Worm (Caenorhabditis elegans) whole organism, mixed stage, embryonic: ENCODE results near the gene clec-214.

Source experiments
- M03D4.4 ChIP-seq: sonication (generic microtip); optimal IDR thresholded peaks from 2 replicates; lab custom pipeline; 2017; ENCODE audit warnings: mild to moderate bottlenecking, missing genetic modification characterization, missing compliant biosample characterization
- ces-1 ChIP-seq: fragments of 150-350 bp; optimal IDR thresholded peaks from 2 replicates; lab custom pipeline; 2014; ENCODE audit warnings: missing biosample characterization, missing genetic modification reagents, missing genetic modification characterization
- elt-1 ChIP-seq: sonication (generic microtip); optimal IDR thresholded peaks from 2 replicates; lab custom pipeline; 2017; ENCODE audit warnings: missing genetic modification characterization, mild to moderate bottlenecking, missing compliant biosample characterization, antibody characterized with exemption, moderate library complexity, borderline replicate concordance; ENCODE audit not compliant: insufficient read depth
- lin-13 ChIP-seq: fragments of 150-350 bp; optimal IDR thresholded peaks from 2 replicates; lab custom pipeline; 2014; ENCODE audit warnings: missing biosample characterization, missing genetic modification characterization
- nhr-2 ChIP-seq: fragments of 150-350 bp; optimal IDR thresholded peaks from 2 replicates; lab custom pipeline; 2014; ENCODE audit warnings: missing biosample characterization, missing genetic modification characterization
- nhr-76 ChIP-seq: sonication (generic microtip); optimal IDR thresholded peaks from 2 replicates; lab custom pipeline; 2017; ENCODE audit warnings: missing biosample characterization, missing genetic modification characterization
- unc-39 ChIP-seq: fragments of 150-350 bp; optimal IDR thresholded peaks from 2 replicates; lab custom pipeline; 2014; ENCODE audit warnings: missing biosample characterization, missing genetic modification characterization
- unc-62 ChIP-seq: fragments of 150-350 bp; optimal IDR thresholded peaks from 2 replicates; lab custom pipeline; 2014; ENCODE audit warnings: missing biosample characterization, missing genetic modification reagents, missing genetic modification characterization
- ztf-11 ChIP-seq: fragments of 150-350 bp; optimal IDR thresholded peaks from 2 replicates; lab custom pipeline; 2014; ENCODE audit warnings: missing biosample characterization, missing genetic modification characterization

ce11 chrV:7609698-7610420 lies at the start of gene clec-214, which contains the start of gene folt-3:
- TF ChIP-seq ztf-11 (tag; lab: Kevin White, UChicago) (no peak), elt-1 (tag; lab: Kevin White, UChicago) (no peak), nhr-2 (tag; lab: Kevin White, UChicago) (no peak), M03D4.4 (tag; lab: Kevin White, UChicago) (no peak), unc-62 (GFP tag; lab: Kevin White, UChicago) (no peak), lin-13 (tag; lab: Kevin White, UChicago) (no peak), unc-39 (tag; lab: Kevin White, UChicago) (no peak), nhr-76 (tag; lab: Kevin White, UChicago) (no peak), ces-1 (GFP tag; lab: Kevin White, UChicago) (no peak)
